Worm (Caenorhabditis elegans) whole organism, L4/young adult: ENCODE data around the gene trr-1.

Experiments
- W03F9.2 ChIP-seq: fragments of 150-350 bp; optimal IDR thresholded peaks from 2 replicates; lab custom pipeline; 2014; ENCODE audit warnings: missing biosample characterization, missing genetic modification characterization
- him-1 ChIP-seq: sonication (generic microtip); optimal IDR thresholded peaks from 2 replicates; lab custom pipeline; 2016; ENCODE audit warnings: missing genotype, missing genetic modification reagents, missing genetic modification characterization, missing compliant biosample characterization

DNA sequence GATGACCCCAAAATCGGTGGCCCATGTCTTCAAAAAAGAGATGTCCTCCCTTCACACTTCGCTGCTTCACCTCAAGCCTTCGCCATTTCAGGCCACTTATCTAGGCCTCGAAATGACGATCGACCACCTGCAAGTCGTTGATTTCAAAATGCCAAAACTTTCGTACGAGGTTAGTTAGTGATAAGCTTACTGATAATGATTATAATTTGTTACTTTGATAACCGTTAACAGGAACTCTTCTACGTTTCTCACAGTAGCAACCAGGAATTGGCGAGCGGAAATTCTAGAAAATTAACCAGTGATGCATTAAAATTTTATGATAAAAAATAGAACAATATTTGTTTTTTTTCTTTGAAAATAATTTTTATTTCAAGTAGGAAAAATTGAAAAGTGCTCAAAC, 28.9 kb downstream of the trr-1 start:
- no peak for TF ChIP-seq him-1 (tag; lab: Kevin White, UChicago)
- no peak for TF ChIP-seq W03F9.2 (tag; lab: Kevin White, UChicago)
